Worm (Caenorhabditis elegans): Measurements from ENCODE around the gene W02F12.4.

DNA sequence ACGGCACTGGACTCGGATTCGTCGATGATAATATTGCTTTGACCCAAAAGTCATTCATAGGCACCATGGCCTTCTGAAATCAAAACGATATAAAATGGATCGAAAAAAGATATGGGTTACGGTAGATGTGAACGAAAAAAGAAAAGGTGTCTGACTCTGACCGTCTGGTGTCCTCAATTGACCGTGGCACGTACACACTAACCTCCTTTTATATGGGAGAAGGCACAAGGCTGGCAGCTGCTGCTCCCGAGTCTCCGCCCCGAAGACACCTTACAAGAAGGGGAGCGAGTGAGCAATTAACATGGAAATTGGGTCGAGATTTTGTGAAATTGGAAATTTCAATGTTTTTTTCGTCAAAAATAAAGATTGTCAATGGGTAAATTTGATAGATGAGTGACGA is 25.2 kb downstream of the W02F12.4 start, which contains the start of gene egl-46:
- TF ChIP-seq elt-1 (tag; optimal IDR thresholded peaks at IDR 0.05) (no peak), fkh-2 (tag; optimal IDR thresholded peaks at IDR 0.05) (no peak), ama-1 (optimal IDR thresholded peaks at IDR 0.05) (no peak), snpc-4 (tag; optimal IDR thresholded peaks at IDR 0.05) (no peak), nhr-11 (tag; optimal IDR thresholded peaks at IDR 0.05) (no peak), ztf-11 (tag; optimal IDR thresholded peaks at IDR 0.05) (no peak), lin-39 (tag; optimal IDR thresholded peaks at IDR 0.05) (no peak), nhr-237 (tag; optimal IDR thresholded peaks at IDR 0.05) (no peak), fkh-10 (GFP tag; optimal IDR thresholded peaks at IDR 0.05) (no peak), ceh-9 (tag; optimal IDR thresholded peaks at IDR 0.05) (no peak), pqm-1 (tag; optimal IDR thresholded peaks at IDR 0.05) (no peak)
